Fruit fly (Drosophila melanogaster) Kc167 (cell line): ENCODE measurements around the gene Dip-C.

Experiments used
- Myc ChIP-seq: fragments of >200 bp; optimal IDR thresholded peaks from 2 replicates; lab custom pipeline; 2017; ENCODE audit warnings: missing external identifiers
- h ChIP-seq: fragments of >200 bp; optimal IDR thresholded peaks from 3 replicates; lab custom pipeline; 2018; ENCODE audit warnings: missing external identifiers
- insv ChIP-seq: fragments of >200 bp; optimal IDR thresholded peaks from 3 replicates; lab custom pipeline; 2018; ENCODE audit warnings: missing external identifiers
- psq ChIP-seq: fragments of >200 bp; optimal IDR thresholded peaks from 2 replicates; lab custom pipeline; 2017; ENCODE audit warnings: missing external identifiers
- ttk ChIP-seq: sonication (Bioruptor generic); optimal IDR thresholded peaks from 2 replicates; lab custom pipeline; 2017; ENCODE audit warnings: missing external identifiers

- no peak for TF ChIP-seq Myc (lab: Kevin White, UChicago)
- TF ChIP-seq psq = no peak
- TF ChIP-seq ttk = no peak
- TF ChIP-seq h = no peak
- TF ChIP-seq insv (lab: Kevin White, UChicago) = no peak
These were observed 33.8 kb upstream of the Dip-C start, which contains the start of gene vrs for dm6 chr3R:12447353-12447752.
